Worm (Caenorhabditis elegans) whole organism, late embryonic: ENCODE measurements around the gene C08F8.3.
A peak's percentile ranks its signal among the peaks of the same experiment; 100 is the strongest.

ENCODE experiments used
- C38D4.7 ChIP-seq: fragments of 200-800 bp; sonication (Bioruptor generic); optimal IDR thresholded peaks from 2 replicates; lab custom pipeline; 2018; ENCODE audit warnings: mild to moderate bottlenecking, missing genetic modification characterization, moderate library complexity, missing compliant biosample characterization
- F13H6.1 ChIP-seq: sonication (generic microtip); optimal IDR thresholded peaks from 2 replicates; lab custom pipeline; 2016; ENCODE audit warnings: missing genetic modification characterization, missing compliant biosample characterization
- T23F11.4 ChIP-seq: fragments of 200-800 bp; sonication (Bioruptor generic); optimal IDR thresholded peaks from 2 replicates; lab custom pipeline; 2018; ENCODE audit warnings: mild to moderate bottlenecking, missing genetic modification characterization, missing compliant biosample characterization
- Y22D7AL.16 ChIP-seq: sonication (generic microtip); optimal IDR thresholded peaks from 2 replicates; lab custom pipeline; 2016; ENCODE audit warnings: missing genetic modification characterization, missing compliant biosample characterization
- ahr-1 ChIP-seq: sonication (generic microtip); optimal IDR thresholded peaks from 2 replicates; lab custom pipeline; 2016; ENCODE audit warnings: missing genetic modification characterization, missing compliant biosample characterization
- ama-1 ChIP-seq: fragments of 150-350 bp; optimal IDR thresholded peaks from 2 replicates; lab custom pipeline; 2014
- ceh-14 ChIP-seq: sonication (generic microtip); optimal IDR thresholded peaks from 2 replicates; lab custom pipeline; 2016; ENCODE audit warnings: missing genotype, missing genetic modification characterization, missing compliant biosample characterization
- ceh-22 ChIP-seq: sonication (generic microtip); optimal IDR thresholded peaks from 2 replicates; lab custom pipeline; 2017; ENCODE audit warnings: missing biosample characterization, missing genetic modification characterization
- ceh-24 ChIP-seq: sonication (generic microtip); optimal IDR thresholded peaks from 2 replicates; lab custom pipeline; 2016; ENCODE audit warnings: mild to moderate bottlenecking, missing genetic modification characterization, missing compliant biosample characterization
- ceh-31 ChIP-seq: sonication (generic microtip); optimal IDR thresholded peaks from 2 replicates; lab custom pipeline; 2016; ENCODE audit warnings: missing genetic modification characterization, missing compliant biosample characterization
- ceh-34 ChIP-seq: sonication (generic microtip); optimal IDR thresholded peaks from 2 replicates; lab custom pipeline; 2016; ENCODE audit warnings: mild to moderate bottlenecking, missing genetic modification characterization, missing compliant biosample characterization
- ceh-48 ChIP-seq: sonication (generic microtip); optimal IDR thresholded peaks from 2 replicates; lab custom pipeline; 2016; ENCODE audit warnings: missing genetic modification characterization, inconsistent platforms, missing compliant biosample characterization
- ceh-9 ChIP-seq: sonication (generic microtip); optimal IDR thresholded peaks from 2 replicates; lab custom pipeline; 2016; ENCODE audit warnings: mild to moderate bottlenecking, missing genetic modification characterization, inconsistent platforms, missing compliant biosample characterization
- dve-1 ChIP-seq: sonication (generic microtip); optimal IDR thresholded peaks from 2 replicates; lab custom pipeline; 2017; ENCODE audit warnings: antibody characterized with exemption, mild to moderate bottlenecking, missing genetic modification characterization, missing compliant biosample characterization
- elt-4 ChIP-seq: sonication (generic microtip); optimal IDR thresholded peaks from 2 replicates; lab custom pipeline; 2016; ENCODE audit warnings: missing genetic modification characterization, missing compliant biosample characterization
- fax-1 ChIP-seq: sonication (generic microtip); optimal IDR thresholded peaks from 2 replicates; lab custom pipeline; 2016; ENCODE audit warnings: missing genotype, missing genetic modification characterization, missing compliant biosample characterization
- fkh-10 ChIP-seq: fragments of 150-350 bp; optimal IDR thresholded peaks from 2 replicates; lab custom pipeline; 2014; ENCODE audit warnings: missing biosample characterization, missing genetic modification reagents, missing genetic modification characterization
- gmeb-2 ChIP-seq: sonication (generic microtip); optimal IDR thresholded peaks from 2 replicates; lab custom pipeline; 2016; ENCODE audit warnings: missing genetic modification characterization, inconsistent platforms, missing compliant biosample characterization
- hlh-13 ChIP-seq: fragments of 200-800 bp; sonication (Bioruptor generic); optimal IDR thresholded peaks from 2 replicates; lab custom pipeline; 2018; ENCODE audit warnings: mild to moderate bottlenecking, missing genetic modification characterization, missing compliant biosample characterization
- hlh-15 ChIP-seq: sonication (generic microtip); optimal IDR thresholded peaks from 2 replicates; lab custom pipeline; 2016; ENCODE audit warnings: missing genetic modification characterization, missing compliant biosample characterization
- hlh-30 ChIP-seq: sonication (generic microtip); optimal IDR thresholded peaks from 2 replicates; lab custom pipeline; 2017; ENCODE audit warnings: antibody characterized with exemption, missing genetic modification characterization, missing compliant biosample characterization; ENCODE audit not compliant: insufficient read depth
- lim-6 ChIP-seq: sonication (generic microtip); optimal IDR thresholded peaks from 2 replicates; lab custom pipeline; 2016; ENCODE audit warnings: missing genetic modification characterization, missing compliant biosample characterization
- lin-11 ChIP-seq: fragments of 200-800 bp; sonication (Bioruptor generic); optimal IDR thresholded peaks from 2 replicates; lab custom pipeline; 2018; ENCODE audit warnings: mild to moderate bottlenecking, missing genetic modification characterization, missing compliant biosample characterization
- mec-3 ChIP-seq: sonication (generic microtip); optimal IDR thresholded peaks from 2 replicates; lab custom pipeline; 2016; ENCODE audit warnings: borderline replicate concordance, missing genetic modification characterization, missing compliant biosample characterization
- nfya-1 ChIP-seq: sonication (generic microtip); optimal IDR thresholded peaks from 2 replicates; lab custom pipeline; 2017; ENCODE audit warnings: missing genetic modification characterization, mild to moderate bottlenecking, missing compliant biosample characterization, antibody characterized with exemption, moderate library complexity
- nhr-11 ChIP-seq: fragments of 150-350 bp; optimal IDR thresholded peaks from 2 replicates; lab custom pipeline; 2014; ENCODE audit warnings: missing biosample characterization, missing genetic modification characterization
- npax-4 ChIP-seq: sonication (generic microtip); optimal IDR thresholded peaks from 2 replicates; lab custom pipeline; 2016; ENCODE audit warnings: missing genetic modification characterization, missing compliant biosample characterization
- odd-2 ChIP-seq: sonication (generic microtip); optimal IDR thresholded peaks from 2 replicates; lab custom pipeline; 2017; ENCODE audit warnings: antibody characterized with exemption, mild to moderate bottlenecking, missing genetic modification characterization, missing compliant biosample characterization
- pag-3 ChIP-seq: sonication (generic microtip); optimal IDR thresholded peaks from 2 replicates; lab custom pipeline; 2016; ENCODE audit warnings: missing compliant biosample characterization, missing genetic modification characterization, borderline replicate concordance
- pat-9 ChIP-seq: fragments of 200-800 bp; sonication (Bioruptor generic); optimal IDR thresholded peaks from 2 replicates; lab custom pipeline; 2018; ENCODE audit warnings: mild to moderate bottlenecking, missing genetic modification characterization, moderate library complexity, missing compliant biosample characterization
- pqm-1 ChIP-seq: sonication (generic microtip); optimal IDR thresholded peaks from 2 replicates; lab custom pipeline; 2016; ENCODE audit warnings: missing genetic modification characterization, missing compliant biosample characterization
- sox-4 ChIP-seq: sonication (generic microtip); optimal IDR thresholded peaks from 2 replicates; lab custom pipeline; 2017; ENCODE audit warnings: mild to moderate bottlenecking, missing genetic modification characterization, inconsistent platforms, missing compliant biosample characterization
- syd-9 ChIP-seq: sonication (generic microtip); optimal IDR thresholded peaks from 2 replicates; lab custom pipeline; 2016; ENCODE audit warnings: mild to moderate bottlenecking, missing genetic modification characterization, moderate library complexity, missing compliant biosample characterization
- tbx-2 ChIP-seq: sonication (generic microtip); optimal IDR thresholded peaks from 2 replicates; lab custom pipeline; 2016; ENCODE audit warnings: missing genetic modification characterization, missing compliant biosample characterization
- tbx-7 ChIP-seq: sonication (generic microtip); optimal IDR thresholded peaks from 2 replicates; lab custom pipeline; 2016; ENCODE audit warnings: missing genotype, missing genetic modification characterization, missing compliant biosample characterization
- unc-42 ChIP-seq: sonication (generic microtip); optimal IDR thresholded peaks from 2 replicates; lab custom pipeline; 2016; ENCODE audit warnings: missing genotype, missing genetic modification characterization, missing compliant biosample characterization
- unc-55 ChIP-seq: sonication (generic microtip); optimal IDR thresholded peaks from 2 replicates; lab custom pipeline; 2017; ENCODE audit warnings: missing biosample characterization, missing genetic modification reagents, missing genetic modification characterization

The C08F8.3 gene

ce11 chrIV:11154425-11155114, at the start of gene C08F8.3:
C08F8.3 (plus strand) TSS chrIV:11155044.
- TF ChIP-seq nfya-1 (tag; lab: Kevin White, UChicago): peak; percentile 37

DNA sequence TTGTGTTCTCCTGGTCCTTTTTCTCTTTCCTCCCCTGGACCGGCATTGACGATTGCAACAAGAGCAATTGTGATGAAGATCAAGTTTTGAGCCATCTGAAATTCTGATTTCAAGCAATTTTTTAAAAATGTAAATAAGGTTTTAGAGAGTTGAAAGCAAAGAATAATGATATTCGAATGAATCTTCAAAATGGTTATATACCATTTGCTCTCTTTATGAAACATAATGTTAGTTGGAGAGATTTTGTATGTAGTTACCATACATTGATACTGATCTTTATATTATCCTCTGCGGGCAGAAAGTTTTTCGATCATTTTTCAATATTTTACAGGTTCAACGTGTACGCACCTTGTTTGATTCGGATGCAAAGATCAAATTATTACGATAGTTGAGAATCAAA, 49.1 kb upstream of the C08F8.3 start, which contains the start of gene srlf-24:
Gene srlf-24, minus strand, starts transcription at position 101 of the 400 bp plus-strand sequence.
- TF ChIP-seq F13H6.1: no peak
- no peak for TF ChIP-seq nhr-11
- TF ChIP-seq ceh-9 (tag; lab: Kevin White, UChicago): no peak
- no peak for TF ChIP-seq hlh-15 (tag; lab: Kevin White, UChicago)
- TF ChIP-seq pqm-1 (tag; lab: Kevin White, UChicago): no peak
- TF ChIP-seq ama-1 (lab: Kevin White, UChicago): no peak
- no peak for TF ChIP-seq fkh-10 (GFP tag; lab: Kevin White, UChicago)
- no peak for TF ChIP-seq ceh-48 (tag; lab: Kevin White, UChicago)
- no peak for TF ChIP-seq syd-9
- no peak for TF ChIP-seq gmeb-2 (tag; lab: Kevin White, UChicago)
- no peak for TF ChIP-seq ahr-1
- TF ChIP-seq hlh-30 (tag; lab: Kevin White, UChicago): no peak
- TF ChIP-seq ceh-31 (tag; lab: Kevin White, UChicago): no peak
- TF ChIP-seq sox-4 (tag; lab: Kevin White, UChicago): no peak
- no peak for TF ChIP-seq ceh-34 (tag; lab: Kevin White, UChicago)
- TF ChIP-seq Y22D7AL.16 (tag; lab: Kevin White, UChicago): no peak
- TF ChIP-seq lin-11: no peak

ce11 chrIV:11109771-11110170, 45.1 kb upstream of the C08F8.3 start, which contains the start of gene pigk-1:
pigk-1 (minus strand) TSS chrIV:11110018.
- TF ChIP-seq hlh-30 (tag; lab: Kevin White, UChicago): no peak
- TF ChIP-seq fax-1 (tag; lab: Kevin White, UChicago): no peak
- TF ChIP-seq npax-4 (tag; lab: Kevin White, UChicago): no peak
- TF ChIP-seq dve-1 (tag; lab: Kevin White, UChicago): no peak
- no peak for TF ChIP-seq C38D4.7 (GFP tag; lab: Kevin White, UChicago)
- no peak for TF ChIP-seq lim-6 (tag; lab: Kevin White, UChicago)
- TF ChIP-seq ceh-24: no peak
- no peak for TF ChIP-seq elt-4 (tag; lab: Kevin White, UChicago)
- no peak for TF ChIP-seq pag-3 (tag; lab: Kevin White, UChicago)
- TF ChIP-seq ceh-9 (tag; lab: Kevin White, UChicago): no peak

DNA sequence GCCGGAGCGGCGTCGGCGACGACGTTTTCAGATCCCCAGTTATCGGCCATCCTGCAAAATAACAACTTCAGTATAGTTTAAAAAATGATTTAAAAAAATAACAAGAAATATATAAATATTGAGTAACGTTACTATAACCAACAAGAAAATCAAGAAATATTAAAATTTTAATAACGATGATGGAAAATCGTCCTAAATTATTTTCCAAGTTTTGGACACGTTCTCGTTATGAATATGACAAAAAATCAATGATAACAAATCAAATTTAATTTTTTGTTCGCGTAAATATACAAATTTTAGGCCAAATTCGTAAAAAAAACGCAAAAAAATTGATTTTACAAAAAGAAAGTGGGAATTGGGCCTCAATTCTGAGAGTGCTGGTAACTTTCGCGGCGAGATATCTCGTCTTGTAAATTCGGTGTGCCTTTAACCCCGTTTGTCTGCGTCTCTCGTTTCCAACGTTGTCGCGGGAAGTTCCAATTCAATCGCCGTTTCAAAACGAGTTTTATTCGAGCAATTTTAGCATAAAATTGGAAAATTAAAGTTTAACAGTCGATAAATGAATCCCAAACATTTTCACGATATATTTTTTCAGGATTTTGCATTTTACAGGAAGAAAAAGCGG, 43.7 kb upstream of the C08F8.3 start, which contains the start of gene rps-5:
Gene rps-5, minus strand, starts transcription at position 51 of the 625 bp plus-strand sequence.
- TF ChIP-seq ahr-1: no peak
- peak; percentile 12 for TF ChIP-seq unc-55 (GFP tag; lab: Kevin White, UChicago)
- TF ChIP-seq nfya-1 (tag; lab: Kevin White, UChicago): peak; percentile 62
- TF ChIP-seq elt-4 (tag; lab: Kevin White, UChicago): no peak
- TF ChIP-seq hlh-30 (tag; lab: Kevin White, UChicago): no peak
- TF ChIP-seq ceh-48 (tag; lab: Kevin White, UChicago): no peak
- no peak for TF ChIP-seq C38D4.7 (GFP tag; lab: Kevin White, UChicago)
- TF ChIP-seq fkh-10 (GFP tag; lab: Kevin White, UChicago): no peak
- TF ChIP-seq unc-42 (tag; lab: Kevin White, UChicago): peak; percentile 72
- TF ChIP-seq sox-4 (tag; lab: Kevin White, UChicago): no peak

DNA sequence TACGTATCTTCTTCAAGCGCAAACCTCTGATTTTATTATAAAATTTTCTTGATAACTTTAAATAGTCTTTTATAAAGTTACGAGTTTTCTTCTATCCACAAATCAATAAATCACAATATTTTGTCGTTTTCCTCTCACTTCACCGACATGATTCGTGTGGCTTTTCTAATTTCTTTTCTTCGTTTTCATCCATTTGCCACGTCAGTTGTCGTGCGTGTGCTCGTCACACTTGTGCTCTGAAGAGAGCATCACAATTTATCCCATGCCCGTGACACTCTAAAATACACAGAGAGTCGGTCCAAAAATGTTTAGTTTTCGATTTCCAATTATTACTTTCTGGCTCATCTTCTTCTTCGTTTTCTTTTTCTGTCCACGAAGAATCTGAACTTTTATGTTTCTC, 42.9 kb upstream of the C08F8.3 start:
- no peak for TF ChIP-seq tbx-2 (tag; lab: Kevin White, UChicago)
- no peak for TF ChIP-seq hlh-13 (GFP tag; lab: Kevin White, UChicago)
- no peak for TF ChIP-seq mec-3 (tag; lab: Kevin White, UChicago)
- TF ChIP-seq ama-1 (lab: Kevin White, UChicago): no peak
- TF ChIP-seq Y22D7AL.16 (tag; lab: Kevin White, UChicago): no peak
- no peak for TF ChIP-seq tbx-7 (tag; lab: Kevin White, UChicago)
- no peak for TF ChIP-seq odd-2 (tag; lab: Kevin White, UChicago)
- no peak for TF ChIP-seq hlh-30 (tag; lab: Kevin White, UChicago)
- TF ChIP-seq ceh-22 (tag; lab: Kevin White, UChicago): no peak
- TF ChIP-seq unc-55 (GFP tag; lab: Kevin White, UChicago): no peak
- no peak for TF ChIP-seq T23F11.4
- TF ChIP-seq ceh-14 (tag; lab: Kevin White, UChicago): no peak
- no peak for TF ChIP-seq pat-9 (tag; lab: Kevin White, UChicago)
- TF ChIP-seq gmeb-2 (tag; lab: Kevin White, UChicago): no peak
- TF ChIP-seq, all 69 proteins: peak for 0
